Worm (Caenorhabditis elegans): ENCODE measurements around the gene pgp-9.

DNA sequence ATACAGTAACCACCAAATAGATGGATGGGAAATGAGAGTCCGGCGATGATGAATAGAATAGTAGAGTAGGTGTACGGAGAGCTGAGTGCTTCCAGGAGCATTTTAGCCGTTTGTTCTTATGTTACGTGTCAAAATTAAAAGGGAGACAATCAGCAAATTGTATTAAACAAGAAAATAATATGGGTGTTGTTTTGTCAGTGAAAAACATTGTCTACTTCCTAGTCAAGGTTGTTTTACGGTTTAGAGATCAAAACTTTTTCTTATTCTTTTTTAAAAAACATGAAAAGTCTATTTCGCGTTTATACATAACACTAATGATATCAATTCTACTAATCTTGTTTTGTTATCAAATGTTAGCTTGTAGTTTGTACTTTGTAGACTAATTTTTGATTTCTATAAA, 38.3 kb downstream of the pgp-9 start, which contains the start of gene srh-289:
- TF ChIP-seq nhr-76 (tag; optimal IDR thresholded peaks at IDR 0.05) (no peak), egl-27 (tag; optimal IDR thresholded peaks at IDR 0.05) (no peak), egl-13 (tag; optimal IDR thresholded peaks at IDR 0.05) (no peak), ama-1 (optimal IDR thresholded peaks at IDR 0.05) (no peak), nhr-11 (tag; optimal IDR thresholded peaks at IDR 0.05) (no peak), mab-9 (GFP tag; IDR thresholded peaks at IDR 0.05) (no peak), nhr-20 (tag; optimal IDR thresholded peaks at IDR 0.05) (no peak), mep-1 (tag; optimal IDR thresholded peaks at IDR 0.05) (no peak), blmp-1 (tag; optimal IDR thresholded peaks at IDR 0.05) (no peak), aha-1 (tag; optimal IDR thresholded peaks at IDR 0.05) (no peak), aly-2 (tag; optimal IDR thresholded peaks at IDR 0.05) (no peak), C16A3.4 (tag; optimal IDR thresholded peaks at IDR 0.05) (no peak), skn-1 (tag; optimal IDR thresholded peaks at IDR 0.05) (no peak), C04F5.9 (tag; optimal IDR thresholded peaks at IDR 0.05) (no peak)
